Worm (Caenorhabditis elegans): ENCODE measurements around the gene clec-141.
A peak's percentile ranks its signal among the peaks of the same experiment; 100 is the strongest.

The clec-141 gene

ce11 chrII:5449219-5449618, 41.8 kb upstream of the clec-141 start:
- TF ChIP-seq ceh-62 (tag; optimal IDR thresholded peaks at IDR 0.05): no peak
- TF ChIP-seq mxl-3 (GFP tag; optimal IDR thresholded peaks at IDR 0.05): peak; percentile 52
- TF ChIP-seq daf-16 (GFP tag; optimal IDR thresholded peaks at IDR 0.05): peak in 1 of 2 experiments; percentile 87
- TF ChIP-seq daf-16 (tag; optimal IDR thresholded peaks at IDR 0.05): no peak
- TF ChIP-seq ZK546.5 (tag; optimal IDR thresholded peaks at IDR 0.05): no peak
- TF ChIP-seq gei-8 (GFP tag; optimal IDR thresholded peaks at IDR 0.05): no peak

ce11 chrII:5447381-5447780, 39.9 kb upstream of the clec-141 start, which contains the start of gene cex-1:
cex-1 (plus strand) TSS chrII:5447681.
- TF ChIP-seq ztf-7 (tag; optimal IDR thresholded peaks at IDR 0.05) (no peak), zfp-2 (tag; optimal IDR thresholded peaks at IDR 0.05) (no peak), nhr-77 (tag; optimal IDR thresholded peaks at IDR 0.05) (no peak), unc-130 (GFP tag; optimal IDR thresholded peaks at IDR 0.05) (no peak), R02D3.7 (tag; optimal IDR thresholded peaks at IDR 0.05) (no peak), F49E8.2 (tag; optimal IDR thresholded peaks at IDR 0.05; ENCODE audit: borderline replicate concordance) (no peak)

DNA sequence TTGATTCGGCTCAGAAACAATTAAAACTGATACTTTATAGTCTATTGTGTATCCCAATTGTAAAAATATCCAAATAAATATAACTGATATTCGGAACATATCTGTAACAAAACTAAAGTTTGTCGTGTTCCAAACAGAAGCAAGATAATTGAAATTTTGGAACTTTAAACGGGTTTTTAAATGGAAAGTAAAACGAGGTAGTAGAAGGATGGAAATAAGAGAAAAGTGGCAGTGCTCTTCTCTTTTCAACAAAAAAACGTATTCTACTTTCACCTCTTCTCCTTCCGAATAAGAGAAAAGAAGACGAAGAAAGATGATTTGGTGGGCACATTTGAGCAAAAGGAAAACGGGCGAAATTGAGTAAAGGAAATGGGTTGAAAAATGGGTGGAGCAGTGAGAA, 39.1 kb upstream of the clec-141 start, which contains the start of gene nmr-1:
Gene nmr-1 (minus strand): TSS at position 101 of the 400 bp plus-strand sequence.
- no peak for TF ChIP-seq mes-2 (tag; optimal IDR thresholded peaks at IDR 0.05; ENCODE audit: poor library complexity, severe bottlenecking)
- no peak for TF ChIP-seq gei-8 (GFP tag; optimal IDR thresholded peaks at IDR 0.05)
- TF ChIP-seq daf-19 (GFP tag; conservative IDR thresholded peaks at IDR 0.05): no peak
- TF ChIP-seq daf-16 (GFP tag; optimal IDR thresholded peaks at IDR 0.05): no peak
- TF ChIP-seq daf-16 (tag; optimal IDR thresholded peaks at IDR 0.05): no peak
- TF ChIP-seq ceh-32 (tag; optimal IDR thresholded peaks at IDR 0.05; ENCODE audit: poor library complexity): no peak

- no peak for TF ChIP-seq arid-1 (GFP tag; conservative IDR thresholded peaks at IDR 0.05)
- no peak for TF ChIP-seq cey-2 (tag; optimal IDR thresholded peaks at IDR 0.05; ENCODE audit: borderline replicate concordance, insufficient read depth)
- no peak for TF ChIP-seq mxl-3 (GFP tag; optimal IDR thresholded peaks at IDR 0.05)
- TF ChIP-seq nhr-42 (GFP tag; IDR thresholded peaks at IDR 0.05): no peak
- no peak for TF ChIP-seq sdz-12 (GFP tag; optimal IDR thresholded peaks at IDR 0.05)
- TF ChIP-seq ceh-82 (tag; optimal IDR thresholded peaks at IDR 0.05): no peak
- no peak for TF ChIP-seq fkh-10 (GFP tag; optimal IDR thresholded peaks at IDR 0.05)
- TF ChIP-seq madf-5 (GFP tag; IDR thresholded peaks at IDR 0.05): no peak
- TF ChIP-seq lim-7 (GFP tag; IDR thresholded peaks at IDR 0.05): no peak
- no peak for TF ChIP-seq dmd-6 (GFP tag; IDR thresholded peaks at IDR 0.05)
- TF ChIP-seq zfp-3 (GFP tag; conservative IDR thresholded peaks at IDR 0.05): no peak
- TF ChIP-seq F10B5.3 (tag; optimal IDR thresholded peaks at IDR 0.05): no peak
- TF ChIP-seq nhr-11 (tag; optimal IDR thresholded peaks at IDR 0.05): no peak
Observed at ce11 chrII:5437586-5437985, 30.1 kb upstream of the clec-141 start, which contains the start of gene F07F6.1. F07F6.1 (plus strand) TSS chrII:5437886.

ce11 chrII:5436833-5437232, 29.4 kb upstream of the clec-141 start, which contains the start of gene dct-5:
dct-5 (minus strand) TSS chrII:5436933.
- TF ChIP-seq sdz-12 (GFP tag; optimal IDR thresholded peaks at IDR 0.05): no peak
- no peak for TF ChIP-seq skn-1 (tag; optimal IDR thresholded peaks at IDR 0.05)
- no peak for TF ChIP-seq ceh-20 (GFP tag; IDR thresholded peaks at IDR 0.05)
- no peak for TF ChIP-seq nhr-77 (tag; optimal IDR thresholded peaks at IDR 0.05)
- no peak for TF ChIP-seq attf-4 (tag; optimal IDR thresholded peaks at IDR 0.05)
- no peak for TF ChIP-seq hif-1 (tag; optimal IDR thresholded peaks at IDR 0.05)
- no peak for TF ChIP-seq daf-12 (tag; optimal IDR thresholded peaks at IDR 0.05)
- no peak for TF ChIP-seq pqm-1 (tag; optimal IDR thresholded peaks at IDR 0.05)
- no peak for TF ChIP-seq ztf-11 (tag; optimal IDR thresholded peaks at IDR 0.05)
